Worm (Caenorhabditis elegans): ENCODE measurements around the gene ZK899.7.

ce11 chrX:9411675-9412074 lies 37.6 kb downstream of the ZK899.7 start:
- TF ChIP-seq ztf-23 (GFP tag; IDR thresholded peaks at IDR 0.05) = no peak
- TF ChIP-seq flt-1 (GFP tag; IDR thresholded peaks at IDR 0.05) = no peak
- no peak for TF ChIP-seq T22C8.4 (GFP tag; IDR thresholded peaks at IDR 0.05)
- no peak for TF ChIP-seq tab-1 (GFP tag; IDR thresholded peaks at IDR 0.05)
- no peak for TF ChIP-seq ref-1 (GFP tag; conservative IDR thresholded peaks at IDR 0.05)
- TF ChIP-seq cog-1 (tag; optimal IDR thresholded peaks at IDR 0.05) = no peak
- TF ChIP-seq klf-2 (GFP tag; conservative IDR thresholded peaks at IDR 0.05) = no peak
- no peak for TF ChIP-seq med-1 (GFP tag; optimal IDR thresholded peaks at IDR 0.05; ENCODE audit: insufficient read depth)
- no peak for TF ChIP-seq ztf-29 (GFP tag; IDR thresholded peaks at IDR 0.05)
